Worm (Caenorhabditis elegans): ENCODE results near the gene B0393.4.

DNA sequence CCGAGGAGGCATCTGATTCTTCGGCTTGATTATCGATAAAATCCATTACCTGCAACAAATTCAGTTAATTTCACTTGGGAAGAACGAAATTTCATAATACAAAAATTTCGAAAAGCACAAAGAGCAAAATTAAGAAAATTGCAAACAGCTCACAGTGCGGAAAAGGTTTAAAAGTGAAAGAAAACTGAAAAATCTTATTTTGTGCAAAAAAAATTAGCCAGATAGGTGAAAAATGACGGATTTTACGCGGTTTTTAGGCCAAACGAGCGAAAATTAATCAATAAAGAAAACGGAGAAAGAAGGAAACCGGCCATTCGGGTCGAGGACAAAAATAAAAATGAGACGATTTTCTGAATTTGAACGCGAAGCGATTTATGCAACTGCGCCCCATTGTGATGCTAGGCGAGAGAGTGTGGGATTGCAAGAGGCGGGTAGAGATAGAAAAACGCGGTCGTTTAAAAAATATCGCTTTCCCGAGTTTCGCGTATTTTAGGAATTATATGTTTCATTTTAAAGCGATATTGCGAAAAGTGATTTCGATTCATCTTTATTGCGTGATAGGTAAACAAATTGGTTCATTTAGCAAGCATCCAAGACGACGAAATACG is 42.7 kb downstream of the B0393.4 start, which contains the start of gene emb-5:
- no peak for TF ChIP-seq tbx-37 (GFP tag; conservative IDR thresholded peaks at IDR 0.05)
- no peak for TF ChIP-seq hnd-1 (tag; optimal IDR thresholded peaks at IDR 0.05)
- TF ChIP-seq ama-1 (optimal IDR thresholded peaks at IDR 0.05): no peak
- TF ChIP-seq scrt-1 (GFP tag; IDR thresholded peaks at IDR 0.05): no peak
- no peak for TF ChIP-seq F13C5.2 (tag; optimal IDR thresholded peaks at IDR 0.05)
- no peak for TF ChIP-seq flt-1 (GFP tag; IDR thresholded peaks at IDR 0.05)
- no peak for TF ChIP-seq sea-1 (GFP tag; conservative IDR thresholded peaks at IDR 0.05)

All from whole organism, early embryonic.